Worm (Caenorhabditis elegans) whole organism, L2 larva: ENCODE measurements around the gene sre-44.

Source experiments
- lsy-2 ChIP-seq, 2 experiments: fragments of 150-350 bp in 1 of 2; sonication (generic microtip) in 1 of 2; optimal IDR thresholded peaks; 2 replicates each; lab custom pipeline; 2014 to 2017; ENCODE audit warnings: missing biosample characterization in 2 of 2, missing genetic modification characterization in 2 of 2
- ztf-11 ChIP-seq: sonication (generic microtip); optimal IDR thresholded peaks from 2 replicates; lab custom pipeline; 2017; ENCODE audit warnings: missing biosample characterization, missing genetic modification characterization

DNA sequence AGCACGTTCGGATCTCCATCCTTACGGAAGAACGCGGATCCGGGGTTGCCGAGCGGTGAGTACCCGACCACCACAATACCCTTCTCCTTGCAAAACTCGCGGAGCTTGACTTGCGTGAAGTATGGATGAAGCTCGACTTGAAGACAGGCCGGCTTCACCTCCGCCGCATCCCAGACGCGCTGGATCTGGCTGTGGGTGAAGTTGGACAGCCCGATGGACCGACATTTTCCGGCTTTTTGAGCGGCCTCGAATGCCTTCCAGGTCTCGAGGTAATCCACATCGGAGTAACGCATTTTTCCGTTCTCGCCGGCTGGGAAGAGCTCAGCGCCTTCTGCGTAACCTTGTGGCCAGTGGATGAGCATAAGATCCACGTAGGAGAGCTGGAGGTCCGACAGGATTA, 22.8 kb downstream of the sre-44 start:
- TF ChIP-seq ztf-11 (tag; lab: Kevin White, UChicago) = no peak
- no peak for TF ChIP-seq lsy-2 (tag; optimal IDR thresholded peaks at IDR 0.05; lab: Kevin White, UChicago)
